Fruit fly (Drosophila melanogaster) ovary, adult (tissue): ENCODE data around the gene e.

ENCODE experiments used
- CG17801 ChIP-seq: fragments of 200-800 bp; optimal IDR thresholded peaks from 2 replicates; lab custom pipeline; 2019; ENCODE audit warnings: missing biosample characterization, mild to moderate bottlenecking, missing genetic modification characterization, moderate library complexity; ENCODE audit not compliant: partially characterized antibody

e gene

dm6 chr3R:21203135-21203534, 33.8 kb downstream of the e start:
- peak; percentile 16 for TF ChIP-seq CG17801 (GFP tag; lab: Kevin White, UChicago)

DNA sequence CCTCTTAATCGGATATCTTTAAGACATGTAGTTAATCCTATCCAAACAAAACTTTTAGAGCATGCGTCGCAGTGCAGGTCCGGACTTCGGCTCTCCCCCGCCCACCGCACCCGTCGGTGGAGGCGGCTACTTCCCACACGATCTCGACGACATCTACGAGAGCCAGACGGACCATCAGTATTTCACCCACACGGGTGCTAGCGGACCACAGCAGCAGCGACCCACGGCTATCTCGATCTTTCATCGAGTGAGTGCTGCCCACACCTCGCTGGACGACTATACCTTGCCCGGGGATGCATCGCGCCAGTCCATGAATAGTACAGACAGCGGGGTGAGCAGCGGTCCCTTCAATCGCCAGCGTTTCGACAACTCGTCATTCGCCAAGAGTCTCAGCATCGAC, 35.4 kb downstream of the e start:
- TF ChIP-seq CG17801 (GFP tag; lab: Kevin White, UChicago), result no peak

DNA sequence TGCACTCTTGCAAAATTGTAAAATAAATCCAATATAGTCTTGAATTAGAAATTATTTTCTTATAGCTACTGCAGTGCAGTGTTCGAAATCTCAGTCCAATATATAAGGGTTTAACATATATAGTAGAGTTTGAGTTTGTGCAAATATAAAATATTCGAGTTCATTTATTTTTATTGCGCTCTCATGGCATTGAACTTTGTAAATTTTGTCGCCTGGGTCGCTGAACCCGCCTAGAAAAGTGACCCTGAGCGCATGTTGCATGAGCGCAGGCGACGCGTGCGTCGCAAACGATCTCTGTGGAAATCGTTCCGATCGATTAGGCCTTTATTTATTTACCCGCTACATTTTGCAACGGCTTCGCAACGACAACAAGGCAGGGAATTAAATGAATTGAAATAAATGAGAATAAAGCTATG, 37.0 kb downstream of the e start:
- no peak for TF ChIP-seq CG17801 (GFP tag; lab: Kevin White, UChicago)

DNA sequence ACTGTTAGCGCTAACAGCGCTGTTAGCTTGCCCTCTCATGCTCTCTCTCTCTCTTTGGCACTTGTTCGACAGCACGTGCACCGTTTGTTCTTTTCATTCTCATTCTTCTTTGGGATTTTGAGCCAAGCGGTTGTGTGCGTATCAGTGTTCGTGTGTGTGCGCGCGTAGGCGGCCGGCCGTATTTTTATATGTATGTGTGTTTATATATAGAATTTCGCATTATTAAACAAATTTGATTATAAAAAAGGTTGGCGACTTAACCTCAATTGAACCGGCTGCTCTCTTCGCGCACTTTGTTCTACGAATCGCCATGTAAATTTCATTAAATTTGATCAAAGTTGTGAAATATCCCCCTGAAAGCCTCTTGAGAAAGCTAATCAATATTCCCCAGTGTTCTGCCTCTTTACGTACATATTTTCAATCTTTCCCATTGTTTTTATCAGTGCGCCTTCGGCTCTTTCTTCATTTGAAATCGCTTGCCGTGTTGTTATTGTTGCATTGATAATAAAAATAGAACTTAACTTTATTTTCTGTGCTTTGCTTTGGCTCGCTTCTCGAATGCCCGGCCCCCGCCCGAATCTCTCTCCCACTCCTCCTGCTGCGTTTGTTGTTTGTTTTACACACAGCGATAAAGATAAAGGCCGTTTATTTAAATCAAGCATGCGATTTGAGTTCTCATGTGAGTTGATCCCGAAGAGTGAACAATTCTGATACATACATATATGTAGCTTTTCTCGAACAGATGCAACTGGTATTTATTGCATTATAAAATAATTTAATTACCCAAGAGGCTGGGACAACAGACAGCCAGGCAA, 37.7 kb downstream of the e start:
- no peak for TF ChIP-seq CG17801 (GFP tag; lab: Kevin White, UChicago)

DNA sequence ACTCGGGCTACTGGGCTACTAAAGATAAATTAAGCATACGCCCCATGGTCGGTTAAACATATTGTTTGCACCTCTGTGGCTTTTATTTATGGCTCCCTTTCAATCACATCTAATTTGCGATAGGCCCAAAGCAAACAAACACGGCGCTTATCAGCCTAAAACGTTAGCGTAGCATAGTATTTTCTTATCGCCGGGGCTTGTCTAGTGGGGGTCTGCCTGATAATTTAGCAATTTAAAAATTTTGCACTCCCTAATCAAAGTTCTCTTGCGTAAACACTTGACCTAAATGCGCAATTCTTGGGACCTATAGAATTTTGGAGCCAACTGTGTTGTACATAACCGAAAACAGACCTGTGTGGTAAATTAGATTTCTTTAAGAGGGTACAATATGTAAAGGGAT, 38.9 kb downstream of the e start:
- TF ChIP-seq CG17801 (GFP tag; lab: Kevin White, UChicago), result no peak

DNA sequence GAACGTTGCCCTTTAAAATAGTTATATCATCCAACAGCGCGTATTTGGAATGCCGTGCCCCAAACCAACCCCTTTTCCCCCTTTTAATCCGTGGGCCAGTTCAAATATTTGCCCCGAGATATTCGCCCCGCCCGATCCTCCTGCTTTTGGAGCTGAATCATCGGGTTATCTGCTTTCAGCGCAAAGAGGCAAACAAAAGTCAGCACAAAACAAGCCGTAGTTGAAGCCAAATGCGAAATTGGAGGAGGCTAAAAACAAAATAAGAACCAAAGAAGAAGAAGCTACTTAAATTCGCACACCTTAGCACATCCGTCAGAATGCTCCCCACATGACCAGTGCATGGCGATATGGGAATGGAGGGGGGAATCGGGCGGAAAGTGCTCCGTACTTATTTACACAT, 39.4 kb downstream of the e start:
- TF ChIP-seq CG17801 (GFP tag; lab: Kevin White, UChicago), result peak; percentile 39

dm6 chr3R:21195210-21195967, 41.6 kb downstream of the e start:
- no peak for TF ChIP-seq CG17801 (GFP tag; lab: Kevin White, UChicago)

- TF ChIP-seq CG17801 (GFP tag; lab: Kevin White, UChicago), result no peak
These were observed 43.2 kb downstream of the e start for dm6 chr3R:21193742-21194141.

- TF ChIP-seq CG17801 (GFP tag; lab: Kevin White, UChicago), result no peak
These were observed 44.7 kb downstream of the e start for dm6 chr3R:21192267-21192666.

DNA sequence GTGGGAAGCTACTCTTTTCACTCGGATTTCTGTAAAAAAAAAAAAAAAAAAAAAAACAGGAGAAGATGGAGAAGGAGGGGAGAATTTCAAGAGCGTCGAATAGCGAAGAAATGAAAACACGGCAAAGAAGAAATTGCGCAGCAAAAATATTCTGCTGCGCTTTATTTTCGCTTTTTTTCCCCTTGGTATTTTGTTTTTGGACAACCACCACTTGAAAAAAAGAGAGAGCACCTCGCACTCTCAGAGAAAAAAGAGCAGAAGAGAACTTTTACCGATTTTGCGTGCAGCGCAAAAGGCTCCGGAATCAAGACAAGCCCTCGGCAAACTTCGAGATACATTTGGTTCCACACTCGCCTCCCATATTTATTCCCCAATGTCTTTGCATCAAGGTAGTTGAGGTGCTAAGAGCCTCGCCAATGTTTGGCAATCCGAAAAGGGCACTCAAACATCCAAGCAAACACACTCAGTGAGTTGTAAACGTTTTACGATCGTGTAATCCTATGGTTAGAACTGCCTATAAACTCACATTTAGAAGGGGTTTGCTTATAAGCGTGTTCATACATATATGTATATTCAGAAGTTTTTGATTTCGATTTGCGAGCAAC, 46.1 kb downstream of the e start:
- no peak for TF ChIP-seq CG17801 (GFP tag; lab: Kevin White, UChicago)

DNA sequence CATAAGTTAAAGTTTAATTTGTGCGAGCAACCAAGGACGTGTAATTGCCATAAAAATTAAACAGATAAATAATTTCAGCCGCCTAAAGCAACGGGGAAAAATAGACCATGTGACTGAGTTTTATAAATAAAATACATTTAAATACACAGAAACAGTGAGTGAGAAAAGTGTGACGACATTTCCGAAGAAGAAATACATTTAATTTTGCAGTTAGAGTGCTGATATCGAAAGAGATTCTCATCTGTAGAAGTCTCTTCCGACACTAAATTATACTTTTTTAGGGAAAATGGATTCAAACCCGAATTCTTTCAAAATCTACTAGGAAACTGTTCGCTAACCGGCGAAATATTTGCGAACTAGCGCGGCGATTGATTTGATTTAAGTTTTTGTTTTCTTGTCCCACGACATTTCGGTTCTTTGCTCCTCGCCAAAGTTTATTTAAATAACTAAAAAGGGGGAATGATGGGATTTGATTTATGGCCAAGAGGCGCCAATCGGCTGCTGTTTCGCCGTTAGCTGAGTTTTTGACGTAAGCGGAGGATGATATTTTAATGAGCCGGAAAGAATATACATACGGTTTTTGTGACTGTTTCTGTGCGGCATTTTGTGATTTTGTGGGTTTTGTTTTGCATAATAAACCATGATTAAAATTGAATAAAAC, 47.3 kb downstream of the e start:
- no peak for TF ChIP-seq CG17801 (GFP tag; lab: Kevin White, UChicago)

- TF ChIP-seq CG17801 (GFP tag; lab: Kevin White, UChicago), result peak; percentile 77
These were observed 48.3 kb downstream of the e start for dm6 chr3R:21188540-21189276.

dm6 chr3R:21187394-21188392, 49.3 kb downstream of the e start:
- TF ChIP-seq CG17801 (GFP tag; lab: Kevin White, UChicago), result no peak
